Fruit fly (Drosophila melanogaster): Measurements from ENCODE around the gene CG33333.

DNA sequence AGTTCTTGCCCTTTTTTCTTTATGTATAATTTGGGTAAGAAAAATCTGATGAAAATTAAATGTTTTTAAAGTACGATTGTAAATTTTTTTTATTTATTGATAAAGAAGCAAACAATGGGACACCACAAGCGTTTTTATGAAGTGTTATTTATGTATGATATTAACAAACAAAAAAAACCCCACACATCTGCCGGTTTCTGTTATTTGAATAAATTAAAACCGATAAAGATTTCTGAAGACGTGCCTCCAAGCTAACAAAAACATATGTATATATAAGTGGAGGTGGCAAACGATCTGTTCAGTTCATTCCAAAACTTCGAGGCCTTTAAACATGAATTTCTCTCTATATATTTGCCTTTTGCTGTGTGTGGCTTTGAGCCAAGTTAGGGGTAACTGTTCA is 3.7 kb upstream of the CG33333 start, which contains the start of gene CG42822:
- TF ChIP-seq ttk (optimal IDR thresholded peaks at IDR 0.05) (no peak), Myc (optimal IDR thresholded peaks at IDR 0.05) (no peak), psq (optimal IDR thresholded peaks at IDR 0.05) (no peak), insv (optimal IDR thresholded peaks at IDR 0.05) (no peak), Sin3A (optimal IDR thresholded peaks at IDR 0.05) (no peak)
